Worm (Caenorhabditis elegans): ENCODE measurements around the gene C53D6.11.

DNA sequence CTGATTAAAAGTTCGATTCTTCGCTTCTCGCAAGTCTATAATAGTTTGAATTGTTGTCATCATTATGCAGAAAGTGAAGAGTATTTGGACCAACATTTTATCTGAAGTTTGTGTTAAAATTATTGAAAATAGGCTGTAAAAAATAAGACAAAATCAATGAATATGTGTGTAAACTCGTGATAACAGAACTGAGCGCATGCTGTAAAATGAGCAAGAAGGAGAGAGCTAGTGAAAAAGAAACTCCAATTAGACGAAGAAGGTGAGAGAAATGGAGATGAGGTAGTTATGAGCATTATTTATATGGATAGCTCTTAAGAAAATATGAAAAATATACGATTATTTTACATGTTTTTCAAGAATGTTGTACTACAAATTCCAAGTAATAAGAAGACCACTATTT lies 10.5 kb downstream of the C53D6.11 start, which contains the start of gene C53D6.4:
- no peak for TF ChIP-seq pha-4 (tag; optimal IDR thresholded peaks at IDR 0.05)
- no peak for TF ChIP-seq gmeb-2 (tag; optimal IDR thresholded peaks at IDR 0.05)

Measured in whole organism, late embryonic.